Fruit fly (Drosophila melanogaster): ENCODE measurements around the gene CG46525.
A peak's percentile ranks its signal among the peaks of the same experiment; 100 is the strongest.

Gene CG46525

dm6 chr3L:17428779-17429178 is 46.2 kb upstream of the CG46525 start, which contains the start of gene Gorab (continued):
- no peak for TF ChIP-seq sc (optimal IDR thresholded peaks at IDR 0.05)
- TF ChIP-seq sc (GFP tag; optimal IDR thresholded peaks at IDR 0.05): peak; percentile 78
- peak; percentile 90 for TF ChIP-seq lbe (GFP tag; optimal IDR thresholded peaks at IDR 0.05)
- TF ChIP-seq CG32772 (GFP tag; IDR thresholded peaks at IDR 0.05): peak; percentile 97
- peak; percentile 93 for TF ChIP-seq ind (GFP tag; optimal IDR thresholded peaks at IDR 0.05)
- TF ChIP-seq NfI (GFP tag; optimal IDR thresholded peaks at IDR 0.05): peak; percentile 88
- peak; percentile 95 for TF ChIP-seq Dbx (GFP tag; IDR thresholded peaks at IDR 0.05)
- no peak for TF ChIP-seq CG10565 (GFP tag; optimal IDR thresholded peaks at IDR 0.05)
- peak; percentile 49 for TF ChIP-seq inv (GFP tag; IDR thresholded peaks at IDR 0.05; ENCODE audit: partially characterized antibody)
- TF ChIP-seq kni (GFP tag; optimal IDR thresholded peaks at IDR 0.05): peak; percentile 5
- peak; percentile 26 for TF ChIP-seq CG12299 (tag; optimal IDR thresholded peaks at IDR 0.05)
- no peak for TF ChIP-seq CG7963 (GFP tag; IDR thresholded peaks at IDR 0.05; ENCODE audit: partially characterized antibody)
- peak; percentile 94 for TF ChIP-seq ci (GFP tag; IDR thresholded peaks at IDR 0.05)
- peak; percentile 80 for TF ChIP-seq CG33213 (GFP tag; optimal IDR thresholded peaks at IDR 0.05)
- peak; percentile 89 for TF ChIP-seq CG32767 (GFP tag; IDR thresholded peaks at IDR 0.05)
- peak; percentile 95 for TF ChIP-seq CG2712 (tag; optimal IDR thresholded peaks at IDR 0.05)
- no peak for TF ChIP-seq NC2α (GFP tag; optimal IDR thresholded peaks at IDR 0.05)
- peak; percentile 56 for TF ChIP-seq CG18011 (GFP tag; optimal IDR thresholded peaks at IDR 0.05)
- peak in 1 of 2 experiments; percentile 16 for TF ChIP-seq Eip74EF (GFP tag; optimal IDR thresholded peaks at IDR 0.05)
- peak; percentile 80 for TF ChIP-seq Dip3 (GFP tag; optimal IDR thresholded peaks at IDR 0.05)
- peak; percentile 47 for TF ChIP-seq CG7556 (GFP tag; optimal IDR thresholded peaks at IDR 0.05)
- peak; percentile 67 for TF ChIP-seq CG3281 (GFP tag; optimal IDR thresholded peaks at IDR 0.05)
- TF ChIP-seq CG8924 (tag; optimal IDR thresholded peaks at IDR 0.05): peak; percentile 85
- TF ChIP-seq exex (tag; optimal IDR thresholded peaks at IDR 0.05): peak; percentile 45
- TF ChIP-seq CG8765 (GFP tag; IDR thresholded peaks at IDR 0.05): peak; percentile 94
- TF ChIP-seq CG6175 (GFP tag; IDR thresholded peaks at IDR 0.05): peak; percentile 85
- TF ChIP-seq CG8388 (GFP tag; optimal IDR thresholded peaks at IDR 0.05): peak; percentile 67
- peak; percentile 71 for TF ChIP-seq CG16779 (GFP tag; IDR thresholded peaks at IDR 0.05)
- peak; percentile 46 for TF ChIP-seq pnt (GFP tag; optimal IDR thresholded peaks at IDR 0.05)
- TF ChIP-seq Fer1 (GFP tag; optimal IDR thresholded peaks at IDR 0.05): peak; percentile 60
- TF ChIP-seq H2.0 (GFP tag; IDR thresholded peaks at IDR 0.05): peak; percentile 95
- no peak for TF ChIP-seq MESR4 (GFP tag; optimal IDR thresholded peaks at IDR 0.05)
- peak; percentile 86 for TF ChIP-seq CG15696 (tag; optimal IDR thresholded peaks at IDR 0.05)
- TF ChIP-seq CG18476 (GFP tag; optimal IDR thresholded peaks at IDR 0.05): peak; percentile 89
- TF ChIP-seq peb (GFP tag; IDR thresholded peaks at IDR 0.05): peak; percentile 87
- TF ChIP-seq CG1647 (GFP tag; optimal IDR thresholded peaks at IDR 0.05): peak; percentile 70
- no peak for TF ChIP-seq tna (GFP tag; IDR thresholded peaks at IDR 0.05; ENCODE audit: partially characterized antibody)
- peak; percentile 80 for TF ChIP-seq Blimp-1 (GFP tag; optimal IDR thresholded peaks at IDR 0.05)
- peak; percentile 53 for TF ChIP-seq Nf-YB (GFP tag; optimal IDR thresholded peaks at IDR 0.05)
- TF ChIP-seq CG4707 (GFP tag; optimal IDR thresholded peaks at IDR 0.05): peak; percentile 44
- TF ChIP-seq unc-4 (GFP tag; IDR thresholded peaks at IDR 0.05; ENCODE audit: partially characterized antibody): peak; percentile 48; the same call in 1 of the 2 replicates
- TF ChIP-seq so (GFP tag; IDR thresholded peaks at IDR 0.05): peak; percentile 85; the same call in 2 of the 3 replicates
- TF ChIP-seq onecut (GFP tag; IDR thresholded peaks at IDR 0.05): peak; percentile 62
- peak; percentile 88 for TF ChIP-seq D19A (tag; optimal IDR thresholded peaks at IDR 0.05)
- peak; percentile 92 for TF ChIP-seq lilli (GFP tag; optimal IDR thresholded peaks at IDR 0.05)
- peak; percentile 97 for TF ChIP-seq zfh1 (GFP tag; IDR thresholded peaks at IDR 0.05)
- TF ChIP-seq hbn (GFP tag; IDR thresholded peaks at IDR 0.05; ENCODE audit: partially characterized antibody): peak; percentile 57
- TF ChIP-seq CG10209 (GFP tag; optimal IDR thresholded peaks at IDR 0.05): peak; percentile 86
- TF ChIP-seq CG12769 (tag; optimal IDR thresholded peaks at IDR 0.05): no peak
- no peak for TF ChIP-seq Tbp (GFP tag; optimal IDR thresholded peaks at IDR 0.05)
